Fruit fly (Drosophila melanogaster) whole organism, embryonic: Measurements from ENCODE around the gene CG8891.

ENCODE experiments used
- Aef1 ChIP-seq: fragments of 200-800 bp; sonication (Bioruptor generic); IDR thresholded peaks from 3 replicates; pipeline ENCODE4 v1.3.6; 2022; ENCODE audit warnings: missing biosample characterization, missing genetic modification characterization
- BtbVII ChIP-seq: fragments of 200-800 bp; sonication (Bioruptor generic); optimal IDR thresholded peaks from 3 replicates; lab custom pipeline; 2017; ENCODE audit warnings: missing biosample characterization, mild to moderate bottlenecking, missing genetic modification characterization
- CG10147 ChIP-seq: fragments of 200-800 bp; sonication (Bioruptor generic); optimal IDR thresholded peaks from 2 replicates; lab custom pipeline; 2019; ENCODE audit warnings: missing biosample characterization, mild to moderate bottlenecking, missing genetic modification characterization, moderate library complexity
- CG10321 ChIP-seq: fragments of 200-800 bp; sonication (Bioruptor generic); IDR thresholded peaks from 2 replicates; pipeline ENCODE4 v1.3.6; 2022; ENCODE audit warnings: missing biosample characterization, missing genetic modification characterization
- CG10543 ChIP-seq: fragments of 200-800 bp; sonication (Bioruptor generic); optimal IDR thresholded peaks from 3 replicates; lab custom pipeline; 2017; ENCODE audit warnings: missing biosample characterization, mild to moderate bottlenecking, missing genetic modification characterization, moderate library complexity
- CG10959 ChIP-seq: fragments of 200-800 bp; sonication (Bioruptor generic); IDR thresholded peaks from 2 replicates; pipeline ENCODE4 v1.3.6; 2022; ENCODE audit warnings: missing biosample characterization, missing genetic modification characterization
- CG12219 ChIP-seq: fragments of 200-800 bp; sonication (Bioruptor generic); optimal IDR thresholded peaks from 3 replicates; lab custom pipeline; 2018; ENCODE audit warnings: missing biosample characterization, mild to moderate bottlenecking, missing genetic modification characterization
- CG16863 ChIP-seq: fragments of 200-800 bp; sonication (Bioruptor generic); optimal IDR thresholded peaks from 3 replicates; lab custom pipeline; 2016; ENCODE audit warnings: missing biosample characterization, missing genetic modification characterization
- CG17186 ChIP-seq: fragments of 200-800 bp; sonication (Bioruptor generic); optimal IDR thresholded peaks from 3 replicates; lab custom pipeline; 2017; ENCODE audit warnings: missing biosample characterization, missing genetic modification reagents, missing genetic modification characterization
- CG17612 ChIP-seq: fragments of 200-800 bp; sonication (Bioruptor generic); IDR thresholded peaks from 2 replicates; pipeline ENCODE4 v1.3.6; 2022; ENCODE audit warnings: missing biosample characterization, missing genetic modification characterization
- CG1792 ChIP-seq: fragments of 200-800 bp; sonication (Bioruptor generic); optimal IDR thresholded peaks from 2 replicates; lab custom pipeline; 2016; ENCODE audit warnings: missing biosample characterization, missing genetic modification characterization
- CG18011 ChIP-seq: fragments of 200-800 bp; sonication (Bioruptor generic); optimal IDR thresholded peaks from 2 replicates; lab custom pipeline; 2017; ENCODE audit warnings: missing biosample characterization, missing genetic modification characterization, mild to moderate bottlenecking, moderate library complexity, missing genotype
- CG31224 ChIP-seq: fragments of 200-800 bp; sonication (Bioruptor generic); IDR thresholded peaks from 2 replicates; pipeline ENCODE4 v1.3.6; 2022; ENCODE audit warnings: missing biosample characterization, missing genetic modification characterization
- CG3838 ChIP-seq: fragments of 200-800 bp; sonication (Bioruptor generic); optimal IDR thresholded peaks from 3 replicates; lab custom pipeline; 2016; ENCODE audit warnings: missing biosample characterization, missing genetic modification characterization
- CG4360 ChIP-seq: fragments of 200-800 bp; sonication (Bioruptor generic); IDR thresholded peaks from 2 replicates; pipeline ENCODE4 v1.3.6; 2022; ENCODE audit warnings: missing biosample characterization, missing genetic modification characterization
- CG5953 ChIP-seq: fragments of 200-800 bp; sonication (Bioruptor generic); IDR thresholded peaks from 2 replicates; pipeline ENCODE4 v1.3.6; 2022; ENCODE audit warnings: missing biosample characterization, missing genetic modification characterization
- CG6689 ChIP-seq: fragments of 200-800 bp; sonication (Bioruptor generic); IDR thresholded peaks from 2 replicates; pipeline ENCODE4 v1.3.6; 2022; ENCODE audit warnings: missing biosample characterization, missing genetic modification characterization
- CG8388 ChIP-seq: fragments of 200-800 bp; sonication (Bioruptor generic); optimal IDR thresholded peaks from 2 replicates; lab custom pipeline; 2019; ENCODE audit warnings: missing biosample characterization, mild to moderate bottlenecking, missing genetic modification characterization, moderate library complexity
- Chrac-16 ChIP-seq: fragments of 200-800 bp; sonication (Bioruptor generic); optimal IDR thresholded peaks from 3 replicates; lab custom pipeline; 2016; ENCODE audit warnings: missing biosample characterization, missing genetic modification characterization
- CkIIα-i1 ChIP-seq: fragments of 200-800 bp; sonication (Bioruptor generic); IDR thresholded peaks from 2 replicates; pipeline ENCODE4 v1.3.6; 2022; ENCODE audit warnings: missing biosample characterization, missing genetic modification characterization
- Doc3 ChIP-seq: fragments of 200-800 bp; sonication (Bioruptor generic); IDR thresholded peaks from 3 replicates; pipeline ENCODE4 v1.3.6; 2022; ENCODE audit warnings: missing biosample characterization, missing genetic modification characterization; ENCODE audit not compliant: partially characterized antibody
- ERR ChIP-seq: fragments of 200-800 bp; sonication (Bioruptor generic); optimal IDR thresholded peaks from 2 replicates; lab custom pipeline; 2016; ENCODE audit warnings: missing biosample characterization, missing genetic modification characterization
- Eip74EF ChIP-seq, 2 experiments: fragments of 200-800 bp in 1 of 2; fragments of >200 bp in 1 of 2; sonication (Bioruptor generic) in 1 of 2; optimal IDR thresholded peaks; 2 replicates each; lab custom pipeline; 2017 to 2019; ENCODE audit warnings: missing biosample characterization in 2 of 2, missing genetic modification characterization in 2 of 2, mild to moderate bottlenecking in 1 of 2, moderate library complexity in 1 of 2
- Gsc ChIP-seq: fragments of 200-800 bp; sonication (Bioruptor generic); IDR thresholded peaks from 2 replicates; pipeline ENCODE4 v1.3.6; 2022; ENCODE audit warnings: missing biosample characterization, missing genetic modification characterization
- HmgD ChIP-seq: fragments of 200-800 bp; sonication (Bioruptor generic); optimal IDR thresholded peaks from 3 replicates; lab custom pipeline; 2016; ENCODE audit warnings: missing biosample characterization, missing genetic modification characterization
- MBD-R2 ChIP-seq: fragments of 200-800 bp; sonication (Bioruptor generic); IDR thresholded peaks from 2 replicates; pipeline ENCODE4 v1.3.6; 2022; ENCODE audit warnings: missing biosample characterization, missing genetic modification characterization
- MESR4 ChIP-seq: fragments of 200-800 bp; sonication (Bioruptor generic); optimal IDR thresholded peaks from 2 replicates; lab custom pipeline; 2018; ENCODE audit warnings: missing biosample characterization, mild to moderate bottlenecking, missing genetic modification characterization, moderate library complexity
- Oaz ChIP-seq: fragments of 200-800 bp; sonication (Bioruptor generic); IDR thresholded peaks from 2 replicates; pipeline ENCODE4 v1.3.6; 2022; ENCODE audit warnings: missing biosample characterization, missing genetic modification characterization
- Rx ChIP-seq: fragments of 200-800 bp; sonication (Bioruptor generic); IDR thresholded peaks from 2 replicates; pipeline ENCODE4 v1.3.6; 2022; ENCODE audit warnings: missing biosample characterization, missing genetic modification characterization
- al ChIP-seq: fragments of 200-800 bp; sonication (Bioruptor generic); IDR thresholded peaks from 2 replicates; pipeline ENCODE4 v1.3.6; 2022; ENCODE audit warnings: missing biosample characterization, missing genetic modification characterization
- ato ChIP-seq: fragments of 200-800 bp; sonication (Bioruptor generic); IDR thresholded peaks from 2 replicates; pipeline ENCODE4 v1.3.6; 2022; ENCODE audit warnings: missing biosample characterization, missing genetic modification characterization; ENCODE audit not compliant: partially characterized antibody
- crp ChIP-seq, 2 experiments: fragments of 200-800 bp; sonication (Bioruptor generic); optimal IDR thresholded peaks; 2 replicates in 1 of 2; 3 replicates in 1 of 2; lab custom pipeline; 2017; ENCODE audit warnings: missing biosample characterization in 2 of 2, missing genetic modification characterization in 2 of 2, mild to moderate bottlenecking in 1 of 2, moderate library complexity in 1 of 2
- emc ChIP-seq: fragments of 200-800 bp; sonication (Bioruptor generic); optimal IDR thresholded peaks from 2 replicates; lab custom pipeline; 2016; ENCODE audit warnings: missing biosample characterization, missing genetic modification characterization
- en ChIP-seq: fragments of 200-800 bp; sonication (Bioruptor generic); optimal IDR thresholded peaks from 2 replicates; lab custom pipeline; 2016; ENCODE audit warnings: missing biosample characterization, missing genetic modification characterization
- gcm2 ChIP-seq: fragments of 200-800 bp; sonication (Bioruptor generic); optimal IDR thresholded peaks from 2 replicates; lab custom pipeline; 2016; ENCODE audit warnings: missing biosample characterization, missing genetic modification characterization
- grn ChIP-seq: fragments of 200-800 bp; sonication (Bioruptor generic); optimal IDR thresholded peaks from 3 replicates; lab custom pipeline; 2017; ENCODE audit warnings: missing biosample characterization, missing genetic modification characterization
- gsb ChIP-seq: fragments of 200-800 bp; sonication (Bioruptor generic); IDR thresholded peaks from 2 replicates; pipeline ENCODE4 v1.3.6; 2022; ENCODE audit warnings: missing biosample characterization, missing genetic modification characterization
- hkb ChIP-seq, 2 experiments: fragments of 200-800 bp in 1 of 2; fragments of >200 bp in 1 of 2; sonication (Bioruptor generic) in 1 of 2; IDR thresholded peaks in 1 of 2; optimal IDR thresholded peaks in 1 of 2; 2 replicates each; pipeline versions ENCODE4 v1.3.6 to Lab custom; 2017 to 2022; ENCODE audit warnings: missing biosample characterization in 1 of 2, missing genetic modification characterization in 1 of 2
- klu ChIP-seq: fragments of 200-800 bp; sonication (Bioruptor generic); IDR thresholded peaks from 2 replicates; pipeline ENCODE4 v1.3.6; 2022; ENCODE audit warnings: missing biosample characterization, missing genetic modification characterization
- knrl ChIP-seq: fragments of 200-800 bp; sonication (Bioruptor generic); IDR thresholded peaks from 3 replicates; pipeline ENCODE4 v1.3.6; 2022; ENCODE audit warnings: missing biosample characterization, missing genetic modification characterization; ENCODE audit not compliant: partially characterized antibody
- lmd ChIP-seq: fragments of 200-800 bp; sonication (Bioruptor generic); IDR thresholded peaks from 2 replicates; pipeline ENCODE4 v1.3.6; 2022; ENCODE audit warnings: missing biosample characterization, missing genetic modification characterization
- pfk ChIP-seq: fragments of 200-800 bp; sonication (Bioruptor generic); optimal IDR thresholded peaks from 2 replicates; lab custom pipeline; 2018; ENCODE audit warnings: missing biosample characterization, mild to moderate bottlenecking, missing genetic modification characterization, moderate library complexity
- pros ChIP-seq: fragments of 200-800 bp; sonication (Bioruptor generic); optimal IDR thresholded peaks from 3 replicates; lab custom pipeline; 2019; ENCODE audit warnings: missing biosample characterization, mild to moderate bottlenecking, missing genetic modification characterization, moderate library complexity
- ranshi ChIP-seq: fragments of 200-800 bp; sonication (Bioruptor generic); IDR thresholded peaks from 2 replicates; pipeline ENCODE4 v1.3.6; 2022; ENCODE audit warnings: missing biosample characterization, missing genetic modification characterization
- sima ChIP-seq: fragments of 200-800 bp; sonication (Bioruptor generic); optimal IDR thresholded peaks from 2 replicates; lab custom pipeline; 2016; ENCODE audit warnings: missing biosample characterization, missing genetic modification characterization
- slbo ChIP-seq: fragments of 200-800 bp; sonication (Bioruptor generic); IDR thresholded peaks from 2 replicates; pipeline ENCODE4 v1.3.6; 2022; ENCODE audit warnings: missing biosample characterization, missing genetic modification characterization
- slou ChIP-seq: fragments of 200-800 bp; sonication (Bioruptor generic); optimal IDR thresholded peaks from 3 replicates; lab custom pipeline; 2016; ENCODE audit warnings: missing biosample characterization, missing genetic modification characterization
- tin ChIP-seq: fragments of 200-800 bp; sonication (Bioruptor generic); optimal IDR thresholded peaks from 3 replicates; lab custom pipeline; 2016; ENCODE audit warnings: missing biosample characterization, missing genetic modification characterization
- twi ChIP-seq: fragments of 200-800 bp; optimal IDR thresholded peaks from 2 replicates; lab custom pipeline; 2019; ENCODE audit warnings: missing biosample characterization, mild to moderate bottlenecking, missing genetic modification characterization, moderate library complexity

CG8891 gene

dm6 chr2L:5000919-5001581, 21.9 kb upstream of the CG8891 start (continued):
- TF ChIP-seq emc: no peak
- TF ChIP-seq slou (GFP tag; lab: Kevin White, UChicago): no peak
- peak; percentile 20 for TF ChIP-seq lmd (GFP tag; lab: Robert Waterston, UW)
- no peak for TF ChIP-seq CG10147 (GFP tag; lab: Kevin White, UChicago)
- TF ChIP-seq Rx (GFP tag; lab: Robert Waterston, UW): peak; percentile 76
- no peak for TF ChIP-seq sima (GFP tag; lab: Kevin White, UChicago)
- no peak for TF ChIP-seq Doc3 (GFP tag; lab: Robert Waterston, UW)
- TF ChIP-seq hkb (optimal IDR thresholded peaks at IDR 0.05; lab: Kevin White, UChicago): peak; percentile 41
- TF ChIP-seq hkb (GFP tag; IDR thresholded peaks at IDR 0.05; lab: Robert Waterston, UW): no peak
- peak; percentile 75 for TF ChIP-seq CG10321 (GFP tag; lab: Robert Waterston, UW)
- TF ChIP-seq CG8388: no peak
- TF ChIP-seq Chrac-16: no peak
- TF ChIP-seq ERR: peak; percentile 49
- no peak for TF ChIP-seq CG1792 (GFP tag; lab: Kevin White, UChicago)
- no peak for TF ChIP-seq CG18011 (GFP tag; lab: Kevin White, UChicago)
- peak; percentile 81 for TF ChIP-seq HmgD
- no peak for TF ChIP-seq CkIIα-i1 (GFP tag; lab: Robert Waterston, UW)
- TF ChIP-seq klu (GFP tag; lab: Robert Waterston, UW): 0 out of 2 replicates have a peak, but pooled peaks have one; percentile 5
- TF ChIP-seq al (GFP tag; lab: Robert Waterston, UW): 0 out of 2 replicates have a peak, but pooled peaks have one; percentile 25
- no peak for TF ChIP-seq CG17186 (GFP tag; lab: Kevin White, UChicago)
- TF ChIP-seq CG6689 (GFP tag; lab: Robert Waterston, UW): peak; percentile 12; the same call in 1 of the 2 replicates
- peak; percentile 67 for TF ChIP-seq slbo (GFP tag; lab: Robert Waterston, UW)
- no peak for TF ChIP-seq pfk
- no peak for TF ChIP-seq CG16863
- peak; percentile 64 for TF ChIP-seq CG10543 (GFP tag; lab: Kevin White, UChicago)
- no peak for TF ChIP-seq CG3838 (GFP tag; lab: Kevin White, UChicago)
- TF ChIP-seq Oaz: 0 out of 2 replicates have a peak, but pooled peaks have one; percentile 6
- peak; percentile 15; the same call in 1 of the 2 replicates for TF ChIP-seq CG31224
- TF ChIP-seq pros (GFP tag; lab: Kevin White, UChicago): peak; percentile 65
- TF ChIP-seq knrl (GFP tag; lab: Robert Waterston, UW): peak; percentile 63; the same call in 1 of the 3 replicates
- TF ChIP-seq grn (GFP tag; lab: Kevin White, UChicago): no peak
- TF ChIP-seq Gsc (GFP tag; lab: Robert Waterston, UW): peak; percentile 38; the same call in 1 of the 2 replicates
- TF ChIP-seq CG17612 (GFP tag; lab: Robert Waterston, UW): peak; percentile 44
- TF ChIP-seq crp (GFP tag; optimal IDR thresholded peaks at IDR 0.05; lab: Kevin White, UChicago): no peak
- TF ChIP-seq tin: no peak
- 0 out of 2 replicates have a peak, but pooled peaks have one; percentile 20 for TF ChIP-seq CG4360 (GFP tag; lab: Robert Waterston, UW)
- TF ChIP-seq CG5953 (GFP tag; lab: Robert Waterston, UW): peak; percentile 52; the same call in 1 of the 2 replicates
- TF ChIP-seq CG10959 (GFP tag; lab: Robert Waterston, UW): peak; percentile 29
- peak in 1 of 2 experiments; percentile 100 for TF ChIP-seq Eip74EF (GFP tag; optimal IDR thresholded peaks at IDR 0.05; lab: Kevin White, UChicago)
- TF ChIP-seq ato (GFP tag; lab: Robert Waterston, UW): no peak
- TF ChIP-seq BtbVII (GFP tag; lab: Kevin White, UChicago): no peak
- peak; percentile 28 for TF ChIP-seq Aef1 (GFP tag; lab: Robert Waterston, UW)
- TF ChIP-seq en (GFP tag; lab: Kevin White, UChicago): no peak
- peak; percentile 41; the same call in 1 of the 2 replicates for TF ChIP-seq ranshi (GFP tag; lab: Robert Waterston, UW)
- TF ChIP-seq twi (tag; lab: Kevin White, UChicago): no peak
- TF ChIP-seq gcm2 (GFP tag; lab: Kevin White, UChicago): no peak
- TF ChIP-seq CG12219: no peak
- TF ChIP-seq gsb (GFP tag; lab: Robert Waterston, UW): no peak; the same call in 1 of the 2 replicates
- TF ChIP-seq MESR4 (GFP tag; lab: Kevin White, UChicago): no peak
- peak; percentile 47; the same call in 1 of the 2 replicates for TF ChIP-seq MBD-R2 (GFP tag; lab: Robert Waterston, UW)
